Fruit fly (Drosophila melanogaster) S2 (cell line): ENCODE measurements around the gene RpS8.

ENCODE experiments used
- CG8478 ChIP-seq: fragments of >200 bp; optimal IDR thresholded peaks from 2 replicates; lab custom pipeline; 2018
- CTCF ChIP-seq, 2 experiments: fragments of >200 bp; optimal IDR thresholded peaks; 2 replicates each; lab custom pipeline; 2018

dm6 chr3R:29818434-29819268 lies 42.7 kb upstream of the RpS8 start, which contains the start of gene neo:
- TF ChIP-seq CG8478 (lab: Kevin White, UChicago) (no peak), CTCF (optimal IDR thresholded peaks at IDR 0.05; lab: Kevin White, UChicago) (no peak)
